Worm (Caenorhabditis elegans) whole organism, L2 larva: ENCODE data around the gene F53C3.6.

ENCODE experiments used
- C34F6.9 ChIP-seq: fragments of 150-350 bp; optimal IDR thresholded peaks from 2 replicates; lab custom pipeline; 2014; ENCODE audit warnings: missing biosample characterization, missing genetic modification characterization
- F13H6.1 ChIP-seq: sonication (generic microtip); optimal IDR thresholded peaks from 2 replicates; lab custom pipeline; 2016; ENCODE audit warnings: missing genetic modification characterization, missing compliant biosample characterization
- R02D3.7 ChIP-seq: fragments of 150-350 bp; optimal IDR thresholded peaks from 2 replicates; lab custom pipeline; 2014; ENCODE audit warnings: missing biosample characterization, missing genetic modification characterization
- Y55F3AM.14 ChIP-seq: fragments of 200-800 bp; sonication (Bioruptor generic); optimal IDR thresholded peaks from 2 replicates; lab custom pipeline; 2018; ENCODE audit warnings: mild to moderate bottlenecking, missing genetic modification characterization, missing compliant biosample characterization
- ZK546.5 ChIP-seq: sonication (generic microtip); optimal IDR thresholded peaks from 2 replicates; lab custom pipeline; 2017; ENCODE audit warnings: missing biosample characterization, missing genetic modification characterization
- alr-1 ChIP-seq: fragments of 150-350 bp; optimal IDR thresholded peaks from 2 replicates; lab custom pipeline; 2014; ENCODE audit warnings: missing biosample characterization, missing genetic modification characterization
- aly-2 ChIP-seq: fragments of 150-350 bp; optimal IDR thresholded peaks from 2 replicates; lab custom pipeline; 2014; ENCODE audit warnings: missing biosample characterization, missing genetic modification characterization
- blmp-1 ChIP-seq: sonication (generic microtip); optimal IDR thresholded peaks from 2 replicates; lab custom pipeline; 2017; ENCODE audit warnings: missing genetic modification characterization, mild to moderate bottlenecking, missing compliant biosample characterization, antibody characterized with exemption, moderate library complexity; ENCODE audit not compliant: insufficient read depth
- ceh-16 ChIP-seq: fragments of 150-350 bp; optimal IDR thresholded peaks from 2 replicates; lab custom pipeline; 2014; ENCODE audit warnings: missing biosample characterization, missing genetic modification characterization
- ceh-82 ChIP-seq: fragments of 150-350 bp; optimal IDR thresholded peaks from 2 replicates; lab custom pipeline; 2014; ENCODE audit warnings: missing biosample characterization, missing genetic modification characterization
- crh-2 ChIP-seq: sonication (generic microtip); optimal IDR thresholded peaks from 2 replicates; lab custom pipeline; 2017; ENCODE audit warnings: missing biosample characterization, missing genetic modification characterization
- dmd-4 ChIP-seq: sonication (generic microtip); optimal IDR thresholded peaks from 2 replicates; lab custom pipeline; 2017; ENCODE audit warnings: missing biosample characterization, missing genetic modification characterization
- egl-27 ChIP-seq: sonication (generic microtip); optimal IDR thresholded peaks from 3 replicates; lab custom pipeline; 2017; ENCODE audit warnings: missing biosample characterization, missing genetic modification reagents, missing genetic modification characterization
- elt-3 ChIP-seq: sonication (generic microtip); optimal IDR thresholded peaks from 2 replicates; lab custom pipeline; 2017; ENCODE audit warnings: missing biosample characterization, missing genetic modification characterization
- fos-1 ChIP-seq: fragments of 150-350 bp; optimal IDR thresholded peaks from 2 replicates; lab custom pipeline; 2014; ENCODE audit warnings: missing biosample characterization, missing genetic modification characterization
- gmeb-1 ChIP-seq: fragments of 150-350 bp; optimal IDR thresholded peaks from 2 replicates; lab custom pipeline; 2014; ENCODE audit warnings: missing biosample characterization, missing genetic modification characterization
- lin-11 ChIP-seq: fragments of 150-350 bp; sonication (generic microtip); optimal IDR thresholded peaks from 2 replicates; lab custom pipeline; 2014; ENCODE audit warnings: missing biosample characterization, missing genetic modification characterization, inconsistent platforms, mixed read lengths
- lin-13 ChIP-seq: fragments of 150-350 bp; optimal IDR thresholded peaks from 2 replicates; lab custom pipeline; 2014; ENCODE audit warnings: missing biosample characterization, missing genetic modification reagents, missing genetic modification characterization
- lin-39 ChIP-seq: fragments of 150-350 bp; optimal IDR thresholded peaks from 2 replicates; lab custom pipeline; 2014; ENCODE audit warnings: missing biosample characterization, missing genetic modification reagents, missing genetic modification characterization
- lsy-2 ChIP-seq, 2 experiments: fragments of 150-350 bp in 1 of 2; sonication (generic microtip) in 1 of 2; optimal IDR thresholded peaks; 2 replicates each; lab custom pipeline; 2014 to 2017; ENCODE audit warnings: missing biosample characterization in 2 of 2, missing genetic modification characterization in 2 of 2
- mab-5 ChIP-seq: fragments of 150-350 bp; optimal IDR thresholded peaks from 2 replicates; lab custom pipeline; 2014; ENCODE audit warnings: missing biosample characterization, missing genetic modification characterization
- mbf-1 ChIP-seq: sonication (generic microtip); optimal IDR thresholded peaks from 2 replicates; lab custom pipeline; 2017; ENCODE audit warnings: missing biosample characterization, missing genetic modification characterization
- mdl-1 ChIP-seq, 2 experiments: fragments of 150-350 bp in 1 of 2; sonication (generic microtip) in 1 of 2; optimal IDR thresholded peaks; 2 replicates each; lab custom pipeline; 2017; ENCODE audit warnings: missing biosample characterization in 2 of 2, missing genetic modification characterization in 2 of 2
- nhr-11 ChIP-seq: fragments of 150-350 bp; optimal IDR thresholded peaks from 2 replicates; lab custom pipeline; 2014; ENCODE audit warnings: missing biosample characterization, missing genetic modification characterization
- nhr-12 ChIP-seq: fragments of 150-350 bp; optimal IDR thresholded peaks from 2 replicates; lab custom pipeline; 2014; ENCODE audit warnings: missing biosample characterization, missing genetic modification characterization
- nhr-129 ChIP-seq: fragments of 150-350 bp; optimal IDR thresholded peaks from 2 replicates; lab custom pipeline; 2014; ENCODE audit warnings: missing biosample characterization, missing genetic modification characterization
- nhr-21 ChIP-seq: fragments of 150-350 bp; optimal IDR thresholded peaks from 2 replicates; lab custom pipeline; 2014; ENCODE audit warnings: missing biosample characterization, missing genetic modification characterization
- nhr-237 ChIP-seq: fragments of 150-350 bp; optimal IDR thresholded peaks from 2 replicates; lab custom pipeline; 2014; ENCODE audit warnings: missing biosample characterization, missing genetic modification characterization
- nhr-25 ChIP-seq: fragments of 150-350 bp; sonication (generic microtip); optimal IDR thresholded peaks from 3 replicates; lab custom pipeline; 2014; ENCODE audit warnings: missing biosample characterization, missing genetic modification characterization
- nhr-6 ChIP-seq: fragments of 150-350 bp; optimal IDR thresholded peaks from 2 replicates; lab custom pipeline; 2014; ENCODE audit warnings: missing biosample characterization, missing genetic modification characterization
- nhr-77 ChIP-seq: fragments of 150-350 bp; optimal IDR thresholded peaks from 2 replicates; lab custom pipeline; 2014; ENCODE audit warnings: missing biosample characterization, missing genetic modification characterization
- sem-4 ChIP-seq: fragments of 150-350 bp; optimal IDR thresholded peaks from 2 replicates; lab custom pipeline; 2014; ENCODE audit warnings: missing biosample characterization, missing genetic modification reagents, missing genetic modification characterization
- skn-1 ChIP-seq: sonication (generic microtip); optimal IDR thresholded peaks from 2 replicates; lab custom pipeline; 2017; ENCODE audit warnings: missing biosample characterization, missing genetic modification characterization
- sma-3 ChIP-seq: sonication (generic microtip); optimal IDR thresholded peaks from 2 replicates; lab custom pipeline; 2016; ENCODE audit warnings: missing genetic modification reagents, missing genetic modification characterization, missing compliant biosample characterization
- sma-9 ChIP-seq, 2 experiments: fragments of 150-350 bp in 1 of 2; sonication (generic microtip) in 1 of 2; optimal IDR thresholded peaks; 2 replicates each; lab custom pipeline; 2014 to 2016; ENCODE audit warnings: missing genetic modification characterization in 2 of 2, mild to moderate bottlenecking in 1 of 2, missing biosample characterization in 1 of 2, missing compliant biosample characterization in 1 of 2, missing genetic modification reagents in 1 of 2, moderate library complexity in 1 of 2
- snpc-4 ChIP-seq: fragments of 150-350 bp; optimal IDR thresholded peaks from 2 replicates; lab custom pipeline; 2014; ENCODE audit warnings: missing biosample characterization, missing genetic modification characterization
- unc-39 ChIP-seq: fragments of 150-350 bp; optimal IDR thresholded peaks from 2 replicates; lab custom pipeline; 2014; ENCODE audit warnings: missing biosample characterization, missing genetic modification characterization
- unc-55 ChIP-seq: fragments of 150-350 bp; sonication (generic microtip); optimal IDR thresholded peaks from 3 replicates; lab custom pipeline; 2014; ENCODE audit warnings: missing biosample characterization, missing genetic modification reagents, missing genetic modification characterization
- unc-62 ChIP-seq: fragments of 150-350 bp; optimal IDR thresholded peaks from 2 replicates; lab custom pipeline; 2014; ENCODE audit warnings: missing biosample characterization, missing genetic modification reagents, missing genetic modification characterization
- zag-1 ChIP-seq: fragments of 150-350 bp; optimal IDR thresholded peaks from 2 replicates; lab custom pipeline; 2014; ENCODE audit warnings: missing biosample characterization, missing genetic modification characterization
- ztf-11 ChIP-seq: sonication (generic microtip); optimal IDR thresholded peaks from 2 replicates; lab custom pipeline; 2017; ENCODE audit warnings: missing biosample characterization, missing genetic modification characterization

Gene F53C3.6

DNA sequence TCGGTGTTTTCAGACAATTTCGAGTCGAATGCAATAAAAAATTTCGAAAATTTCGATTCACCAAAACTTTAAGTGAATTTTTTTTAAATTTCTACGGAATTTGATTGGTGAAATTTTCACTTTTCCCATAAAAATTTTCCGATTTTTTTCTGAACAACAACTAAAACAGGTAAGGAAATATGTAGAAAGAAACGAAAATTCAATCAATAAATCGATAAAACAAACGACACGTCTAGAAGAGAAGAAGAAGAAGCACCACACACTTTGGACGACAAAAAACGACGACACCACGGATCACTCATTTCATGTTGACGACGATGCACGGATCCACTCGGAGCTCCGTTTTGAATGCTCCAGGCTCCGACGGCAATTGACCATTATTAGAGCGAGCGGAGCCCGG, 24.8 kb downstream of the F53C3.6 start:
- TF ChIP-seq Y55F3AM.14 (GFP tag; lab: Kevin White, UChicago) (no peak), blmp-1 (tag; lab: Kevin White, UChicago) (no peak), zag-1 (tag; lab: Kevin White, UChicago) (no peak), lin-13 (GFP tag; lab: Kevin White, UChicago) (no peak), snpc-4 (tag; lab: Kevin White, UChicago) (no peak), nhr-25 (tag; lab: Kevin White, UChicago) (no peak), nhr-11 (tag; lab: Kevin White, UChicago) (no peak)

DNA sequence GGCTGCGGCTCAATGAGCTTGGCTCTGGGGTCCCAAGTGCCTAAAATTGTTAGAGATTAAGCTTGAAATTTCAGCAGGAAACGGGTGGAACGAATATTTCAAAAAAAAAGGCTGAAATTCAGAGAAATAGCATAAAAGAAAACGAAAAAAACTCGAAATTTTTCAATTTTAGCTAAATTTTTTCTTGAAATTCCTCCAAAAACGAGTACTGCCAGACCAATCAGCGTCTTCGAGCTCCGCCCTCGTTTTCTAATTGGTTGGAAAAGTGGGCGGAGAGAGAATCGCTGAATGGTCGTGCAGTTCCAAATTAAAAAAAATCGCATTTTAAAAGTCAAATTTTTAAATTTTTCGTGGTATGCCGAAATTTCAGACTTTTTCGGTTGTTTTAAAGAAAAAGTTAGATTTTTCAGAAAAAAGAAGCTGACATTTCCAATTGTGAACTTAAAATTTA, 30.0 kb downstream of the F53C3.6 start, which contains the start of gene plpp-1.1:
Gene plpp-1.1, minus strand, starts transcription at position 51 of the 451 bp plus-strand sequence.
- TF ChIP-seq mab-5 (no peak), lin-11 (tag; lab: Kevin White, UChicago) (no peak), nhr-6 (tag; lab: Kevin White, UChicago) (no peak), sma-3 (GFP tag; lab: Kevin White, UChicago) (no peak), F13H6.1 (tag; lab: Kevin White, UChicago) (no peak), blmp-1 (tag; lab: Kevin White, UChicago) (no peak)

DNA sequence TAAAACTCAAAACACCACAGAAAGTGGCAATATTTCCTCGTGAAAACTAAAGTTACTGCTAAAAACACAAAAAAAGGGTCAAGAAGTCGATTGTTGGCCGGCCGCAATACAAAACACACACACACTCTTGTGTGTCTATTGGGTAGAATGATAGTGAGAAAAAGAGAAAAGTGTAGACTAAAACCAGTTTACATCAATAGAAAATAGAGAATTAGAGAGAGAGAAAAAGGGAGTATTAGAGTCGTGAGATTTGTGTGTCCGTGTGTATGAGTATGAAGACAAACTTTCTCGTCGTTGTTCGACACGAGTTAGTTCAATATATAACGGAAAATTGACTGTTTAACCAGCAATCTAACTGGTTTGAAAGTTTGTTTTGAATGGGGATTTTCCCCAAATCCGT, 31.5 kb downstream of the F53C3.6 start:
- TF ChIP-seq unc-62, result no peak
- TF ChIP-seq aly-2 (tag; lab: Kevin White, UChicago), result no peak
- TF ChIP-seq crh-2, result peak; percentile 27
- peak; percentile 0 for TF ChIP-seq nhr-25 (tag; lab: Kevin White, UChicago)
- no peak for TF ChIP-seq mab-5
- no peak for TF ChIP-seq mdl-1 (tag; optimal IDR thresholded peaks at IDR 0.05; lab: Kevin White, UChicago)
- no peak for TF ChIP-seq ZK546.5 (tag; lab: Kevin White, UChicago)
- peak; percentile 56 for TF ChIP-seq sma-9 (GFP tag; optimal IDR thresholded peaks at IDR 0.05; lab: Kevin White, UChicago)
- TF ChIP-seq sma-9 (tag; optimal IDR thresholded peaks at IDR 0.05; lab: Kevin White, UChicago), result no peak
- no peak for TF ChIP-seq nhr-237
- peak; percentile 73 for TF ChIP-seq nhr-129 (tag; lab: Kevin White, UChicago)
- peak; percentile 35 for TF ChIP-seq C34F6.9
- TF ChIP-seq blmp-1 (tag; lab: Kevin White, UChicago), result peak; percentile 66
- TF ChIP-seq sma-3 (GFP tag; lab: Kevin White, UChicago), result peak; percentile 17
- TF ChIP-seq ceh-82 (tag; lab: Kevin White, UChicago), result no peak
- TF ChIP-seq unc-55, result peak; percentile 43
- peak; percentile 72 for TF ChIP-seq F13H6.1 (tag; lab: Kevin White, UChicago)
- TF ChIP-seq fos-1, result peak; percentile 67
- TF ChIP-seq nhr-12, result no peak
- TF ChIP-seq lin-11 (tag; lab: Kevin White, UChicago), result no peak
- TF ChIP-seq nhr-21 (tag; lab: Kevin White, UChicago), result no peak
- TF ChIP-seq lsy-2 (tag; optimal IDR thresholded peaks at IDR 0.05; lab: Kevin White, UChicago), result peak in 1 of 2 experiments; percentile 17
- no peak for TF ChIP-seq lin-39 (tag; lab: Kevin White, UChicago)

DNA sequence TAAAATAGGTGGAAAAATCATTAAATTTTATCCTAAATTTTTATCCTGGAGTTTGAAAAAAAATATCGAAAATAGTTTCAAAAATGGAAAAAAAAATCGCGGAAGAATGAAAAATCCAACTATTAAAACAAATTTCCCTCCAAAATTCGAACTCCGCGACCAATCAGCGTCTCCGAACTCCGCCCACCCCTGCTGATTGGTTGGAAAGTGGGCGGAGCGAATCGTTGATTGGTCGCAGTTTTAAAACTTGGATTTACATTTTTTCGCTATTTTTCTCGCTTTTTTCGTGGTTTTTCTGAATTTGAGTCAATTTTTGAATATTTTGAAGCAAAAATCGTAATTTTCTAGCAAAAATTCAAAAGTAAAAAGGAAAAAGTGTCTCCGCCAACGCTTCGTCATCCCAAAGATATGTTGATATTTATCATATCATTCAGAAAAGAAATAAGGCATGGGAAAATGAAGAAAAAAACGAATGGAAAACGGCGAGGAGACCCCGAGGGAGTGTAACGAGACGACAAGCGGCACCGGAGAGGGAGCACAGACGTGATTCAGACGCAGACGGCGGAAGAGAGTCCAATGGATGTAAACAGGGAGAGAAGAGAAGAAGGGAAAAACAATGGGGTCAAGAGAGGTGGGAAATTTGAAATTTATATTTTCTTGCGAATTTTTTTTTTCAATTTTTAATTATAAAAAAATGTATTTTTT, 32.7 kb downstream of the F53C3.6 start:
- TF ChIP-seq F13H6.1 (tag; lab: Kevin White, UChicago) (peak; percentile 72), egl-27 (tag; lab: Kevin White, UChicago) (peak; percentile 21), blmp-1 (tag; lab: Kevin White, UChicago) (peak; percentile 2), ztf-11 (tag; lab: Kevin White, UChicago) (no peak), C34F6.9 (peak; percentile 46), nhr-25 (tag; lab: Kevin White, UChicago) (peak; percentile 50), dmd-4 (tag; lab: Kevin White, UChicago) (no peak), lin-11 (tag; lab: Kevin White, UChicago) (peak; percentile 52), unc-55 (peak; percentile 64), ceh-82 (tag; lab: Kevin White, UChicago) (no peak), nhr-21 (tag; lab: Kevin White, UChicago) (no peak), nhr-129 (tag; lab: Kevin White, UChicago) (peak; percentile 52), lsy-2 (tag; optimal IDR thresholded peaks at IDR 0.05; lab: Kevin White, UChicago) (peak in 1 of 2 experiments; percentile 60), gmeb-1 (peak; percentile 49), elt-3 (tag; lab: Kevin White, UChicago) (no peak), mab-5 (no peak), snpc-4 (tag; lab: Kevin White, UChicago) (no peak), R02D3.7 (tag; lab: Kevin White, UChicago) (no peak), sem-4 (tag; lab: Kevin White, UChicago) (peak; percentile 19), alr-1 (tag; lab: Kevin White, UChicago) (no peak), nhr-77 (tag; lab: Kevin White, UChicago) (no peak), nhr-237 (no peak), nhr-12 (no peak), nhr-11 (tag; lab: Kevin White, UChicago) (no peak), Y55F3AM.14 (GFP tag; lab: Kevin White, UChicago) (no peak), lin-13 (GFP tag; lab: Kevin White, UChicago) (peak; percentile 30), skn-1 (no peak), aly-2 (tag; lab: Kevin White, UChicago) (no peak), ceh-16 (tag; lab: Kevin White, UChicago) (no peak), mbf-1 (tag; lab: Kevin White, UChicago) (no peak), sma-3 (GFP tag; lab: Kevin White, UChicago) (peak; percentile 59), unc-39 (tag; lab: Kevin White, UChicago) (no peak), unc-62 (no peak), fos-1 (peak; percentile 75), lin-39 (tag; lab: Kevin White, UChicago) (no peak)
